Fruit fly (Drosophila melanogaster) S2 (cell line): ENCODE measurements around the gene CG43098.

ENCODE experiments used
- CG8478 ChIP-seq: fragments of >200 bp; optimal IDR thresholded peaks from 2 replicates; lab custom pipeline; 2018
- CTCF ChIP-seq, 2 experiments: fragments of >200 bp; optimal IDR thresholded peaks; 2 replicates each; lab custom pipeline; 2018

dm6 chr3L:3702033-3702432 is 43.2 kb downstream of the CG43098 start:
- TF ChIP-seq CG8478 (no peak), CTCF (optimal IDR thresholded peaks at IDR 0.05; lab: Kevin White, UChicago) (no peak)
